Fruit fly (Drosophila melanogaster): ENCODE results near the gene Syx17.

Gene Syx17

DNA sequence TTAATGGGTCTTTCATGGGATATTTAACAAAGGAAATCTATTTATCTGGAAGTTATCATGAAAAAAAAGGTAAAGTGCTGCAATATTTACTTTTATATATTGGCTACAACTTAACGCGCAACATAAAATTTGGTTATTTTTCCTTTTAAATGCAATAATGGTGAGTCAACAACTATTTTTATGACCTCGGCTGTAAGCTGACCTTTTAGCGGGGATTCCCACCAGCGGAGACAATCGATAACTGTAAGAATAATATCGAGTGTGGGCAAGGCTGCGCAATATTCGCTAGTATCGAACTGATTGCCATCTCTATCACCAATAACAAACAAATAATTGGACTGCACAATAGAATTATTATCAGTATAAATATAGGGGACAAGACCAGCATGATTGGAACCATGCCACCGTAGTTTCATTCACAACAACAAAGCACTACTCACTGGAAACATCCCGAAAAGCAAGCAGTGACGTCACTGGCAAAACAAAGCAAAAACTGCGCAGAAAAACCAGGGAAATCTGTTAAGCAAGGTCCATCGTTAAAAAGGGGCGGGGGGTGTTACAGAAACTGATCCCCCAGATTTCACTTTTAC is at the start of gene Syx17 (continued):
- peak; percentile 47 for TF ChIP-seq Atf3 (GFP tag; optimal IDR thresholded peaks at IDR 0.05)
- TF ChIP-seq CG10543 (GFP tag; optimal IDR thresholded peaks at IDR 0.05), result peak; percentile 25
- peak; percentile 54 for TF ChIP-seq dm (GFP tag; optimal IDR thresholded peaks at IDR 0.05)
- peak; percentile 61 for TF ChIP-seq pita (GFP tag; optimal IDR thresholded peaks at IDR 0.05)
- TF ChIP-seq mirr (GFP tag; optimal IDR thresholded peaks at IDR 0.05), result peak; percentile 53
- TF ChIP-seq trh (GFP tag; optimal IDR thresholded peaks at IDR 0.05), result peak; percentile 23
- peak; percentile 48; the same call in 1 of the 2 replicates for TF ChIP-seq ranshi (GFP tag; IDR thresholded peaks at IDR 0.05)
- TF ChIP-seq CG17802 (tag; optimal IDR thresholded peaks at IDR 0.05), result peak; percentile 62
- no peak for TF ChIP-seq CG33557 (GFP tag; optimal IDR thresholded peaks at IDR 0.05)
- peak; percentile 34 for TF ChIP-seq CG10147 (GFP tag; optimal IDR thresholded peaks at IDR 0.05)
- TF ChIP-seq CG1832 (GFP tag; optimal IDR thresholded peaks at IDR 0.05), result no peak
- TF ChIP-seq Ravus (GFP tag; IDR thresholded peaks at IDR 0.05), result no peak
- TF ChIP-seq shn (GFP tag; optimal IDR thresholded peaks at IDR 0.05), result peak; percentile 38
- TF ChIP-seq Doc3 (GFP tag; IDR thresholded peaks at IDR 0.05; ENCODE audit: partially characterized antibody), result peak; percentile 76
- TF ChIP-seq Hr3 (GFP tag; optimal IDR thresholded peaks at IDR 0.05), result peak; percentile 63
- TF ChIP-seq Gug (GFP tag; IDR thresholded peaks at IDR 0.05), result peak; percentile 36; the same call in 1 of the 4 replicates
- peak; percentile 54 for TF ChIP-seq dmrt11E (tag; optimal IDR thresholded peaks at IDR 0.05)
- TF ChIP-seq E2f1 (GFP tag; IDR thresholded peaks at IDR 0.05), result peak; percentile 43; the same call in 1 of the 2 replicates
- peak; percentile 28 for TF ChIP-seq slou (GFP tag; optimal IDR thresholded peaks at IDR 0.05)
- TF ChIP-seq pum (GFP tag; optimal IDR thresholded peaks at IDR 0.05), result peak; percentile 64
- peak in 1 of 2 experiments; percentile 58 for TF ChIP-seq tll (GFP tag; optimal IDR thresholded peaks at IDR 0.05)
- peak; percentile 53 for TF ChIP-seq grn (GFP tag; optimal IDR thresholded peaks at IDR 0.05)
- TF ChIP-seq CG12071 (GFP tag; optimal IDR thresholded peaks at IDR 0.05), result peak; percentile 35
- TF ChIP-seq insv (GFP tag; optimal IDR thresholded peaks at IDR 0.05), result peak in 1 of 2 experiments; percentile 36
- no peak for TF ChIP-seq Dfd (GFP tag; optimal IDR thresholded peaks at IDR 0.05)
- TF ChIP-seq Atf6 (GFP tag; IDR thresholded peaks at IDR 0.05), result peak; percentile 56; the same call in 1 of the 2 replicates
- peak; percentile 62 for TF ChIP-seq tin (GFP tag; optimal IDR thresholded peaks at IDR 0.05)
- peak; percentile 76; the same call in 1 of the 2 replicates for TF ChIP-seq rib (GFP tag; IDR thresholded peaks at IDR 0.05)
- TF ChIP-seq zen (tag; optimal IDR thresholded peaks at IDR 0.05), result peak; percentile 22
- no peak for TF ChIP-seq BtbVII (GFP tag; optimal IDR thresholded peaks at IDR 0.05)
- no peak for TF ChIP-seq CG5953 (GFP tag; IDR thresholded peaks at IDR 0.05)
- no peak for TF ChIP-seq CG6254 (GFP tag; optimal IDR thresholded peaks at IDR 0.05)
- peak; percentile 68 for TF ChIP-seq Xbp1 (GFP tag; optimal IDR thresholded peaks at IDR 0.05)
- no peak for TF ChIP-seq CG3407 (GFP tag; optimal IDR thresholded peaks at IDR 0.05)
- peak; percentile 59 for TF ChIP-seq CG2678 (tag; optimal IDR thresholded peaks at IDR 0.05)
- no peak for TF ChIP-seq emc (GFP tag; optimal IDR thresholded peaks at IDR 0.05)
- peak; percentile 33 for TF ChIP-seq CG5245 (GFP tag; optimal IDR thresholded peaks at IDR 0.05)
- no peak for TF ChIP-seq pan (optimal IDR thresholded peaks at IDR 0.05)
- TF ChIP-seq pan (GFP tag; optimal IDR thresholded peaks at IDR 0.05 in 1 of 2, IDR thresholded peaks at IDR 0.05 in 1 of 2), result peak in 1 of 2 experiments; percentile 31
- peak; percentile 74 for TF ChIP-seq CG18262 (tag; optimal IDR thresholded peaks at IDR 0.05)
- TF ChIP-seq CG4707 (GFP tag; optimal IDR thresholded peaks at IDR 0.05), result peak; percentile 33
- no peak for TF ChIP-seq ham (GFP tag; IDR thresholded peaks at IDR 0.05)
- no peak for TF ChIP-seq CG1024 (GFP tag; IDR thresholded peaks at IDR 0.05)
- TF ChIP-seq yki (optimal IDR thresholded peaks at IDR 0.05), result no peak
- TF ChIP-seq CG3847 (GFP tag; IDR thresholded peaks at IDR 0.05), result peak; percentile 47
- no peak for TF ChIP-seq lov (optimal IDR thresholded peaks at IDR 0.05)
- no peak for TF ChIP-seq lov (GFP tag; IDR thresholded peaks at IDR 0.05)
- TF ChIP-seq Pdp1 (GFP tag; optimal IDR thresholded peaks at IDR 0.05), result peak; percentile 50 to 68
- peak; percentile 63; the same call in 1 of the 2 replicates for TF ChIP-seq chm (GFP tag; IDR thresholded peaks at IDR 0.05)
- TF ChIP-seq CG3726 (GFP tag; IDR thresholded peaks at IDR 0.05), result no peak
- peak; percentile 76 for TF ChIP-seq Ets97D (GFP tag; optimal IDR thresholded peaks at IDR 0.05)
